Fruit fly (Drosophila melanogaster) whole organism, embryonic: ENCODE measurements around the gene RpL24-like.

Source experiments
- CG11695 ChIP-seq: fragments of 200-800 bp; sonication (Bioruptor generic); IDR thresholded peaks from 3 replicates; pipeline ENCODE4 v1.3.6; 2022; ENCODE audit warnings: missing biosample characterization, missing genetic modification characterization
- CG14667 ChIP-seq: fragments of 200-800 bp; sonication (Bioruptor generic); IDR thresholded peaks from 2 replicates; pipeline ENCODE4 v1.3.6; 2022; ENCODE audit warnings: missing biosample characterization, missing genetic modification characterization
- CG15011 ChIP-seq: fragments of 200-800 bp; sonication (Bioruptor generic); optimal IDR thresholded peaks from 3 replicates; lab custom pipeline; 2018; ENCODE audit warnings: missing biosample characterization, mild to moderate bottlenecking, missing genetic modification characterization
- CG42726 ChIP-seq: fragments of 200-800 bp; sonication (Bioruptor generic); IDR thresholded peaks from 2 replicates; pipeline ENCODE4 v1.3.6; 2022; ENCODE audit warnings: missing biosample characterization, missing genetic modification characterization; ENCODE audit not compliant: partially characterized antibody
- CG8478 ChIP-seq: fragments of >200 bp; optimal IDR thresholded peaks from 2 replicates; lab custom pipeline; 2018
- Ets65A ChIP-seq: fragments of 200-800 bp; sonication (Bioruptor generic); peaks from one replicate; lab custom pipeline; 2016; ENCODE audit warnings: missing biosample characterization, missing genetic modification characterization
- Hmx ChIP-seq: fragments of 200-800 bp; sonication (Bioruptor generic); optimal IDR thresholded peaks from 2 replicates; lab custom pipeline; 2016; ENCODE audit warnings: missing biosample characterization, missing genetic modification characterization
- az2 ChIP-seq: fragments of 200-800 bp; sonication (Bioruptor generic); optimal IDR thresholded peaks from 3 replicates; lab custom pipeline; 2016; ENCODE audit warnings: missing biosample characterization, missing genetic modification characterization
- psq ChIP-seq: fragments of 200-800 bp; sonication (Bioruptor generic); optimal IDR thresholded peaks from 2 replicates; lab custom pipeline; 2017; ENCODE audit warnings: missing biosample characterization, missing genetic modification characterization

DNA sequence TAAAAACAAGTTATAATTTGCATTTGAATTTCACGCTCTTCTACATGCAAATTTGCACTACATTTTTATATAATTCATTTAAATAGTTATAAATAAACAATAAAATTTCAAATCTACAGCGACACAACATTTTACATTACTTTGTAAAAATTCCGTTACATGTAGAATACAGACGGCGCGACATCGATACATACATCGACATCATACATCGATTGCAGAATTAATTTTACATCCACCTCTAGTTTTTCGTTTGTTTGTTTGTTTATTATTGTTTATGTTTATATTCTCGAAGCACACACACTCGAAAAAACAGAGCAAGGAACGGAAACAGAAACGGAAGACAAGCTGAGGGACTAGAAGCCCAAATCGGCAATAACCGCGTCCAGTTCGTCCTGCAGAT is 6.1 kb upstream of the RpL24-like start, which contains the start of gene CG17230:
- TF ChIP-seq az2 (no peak), Ets65A (GFP tag; lab: Kevin White, UChicago) (no peak), CG14667 (GFP tag; lab: Robert Waterston, UW) (no peak), CG11695 (GFP tag; lab: Robert Waterston, UW) (no peak), psq (no peak), CG8478 (lab: Kevin White, UChicago) (no peak), Hmx (GFP tag; lab: Kevin White, UChicago) (no peak), CG42726 (GFP tag; lab: Robert Waterston, UW) (peak; percentile 51), CG15011 (no peak)
